Worm (Caenorhabditis elegans): Measurements from ENCODE around the gene mdt-8.

DNA sequence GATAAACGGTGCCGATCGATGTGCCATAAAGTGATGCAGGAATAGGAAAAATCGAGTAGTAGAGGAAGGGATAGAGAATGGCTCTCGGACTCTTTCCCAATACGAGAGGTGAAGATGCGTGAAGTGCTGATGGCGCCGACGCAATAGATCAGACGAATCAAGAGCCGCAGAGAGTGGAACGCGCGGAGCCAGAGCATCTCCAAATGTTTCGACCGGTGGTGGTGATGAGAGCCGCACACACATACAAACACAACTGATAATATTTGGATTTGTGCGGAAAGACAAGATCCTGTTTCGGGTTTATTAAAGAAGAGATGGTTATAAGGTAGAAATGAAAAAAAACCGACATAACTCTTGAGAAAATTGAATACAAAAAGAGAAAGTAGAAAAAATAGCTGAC lies 30.5 kb upstream of the mdt-8 start, which contains the start of gene F54D5.15:
- TF ChIP-seq elt-3 (tag; optimal IDR thresholded peaks at IDR 0.05), result no peak
- no peak for TF ChIP-seq blmp-1 (tag; optimal IDR thresholded peaks at IDR 0.05; ENCODE audit: insufficient read depth)
- TF ChIP-seq fos-1 (tag; optimal IDR thresholded peaks at IDR 0.05), result no peak
- no peak for TF ChIP-seq nhr-6 (tag; optimal IDR thresholded peaks at IDR 0.05)

Measured in whole organism, L2 larva.